Worm (Caenorhabditis elegans): ENCODE results near the gene unc-45.
"Not testable (repeated sequence)": the region's sequence is repeated elsewhere in the genome, so short reads cannot be mapped to it uniquely, and the experiment has no call there.

DNA sequence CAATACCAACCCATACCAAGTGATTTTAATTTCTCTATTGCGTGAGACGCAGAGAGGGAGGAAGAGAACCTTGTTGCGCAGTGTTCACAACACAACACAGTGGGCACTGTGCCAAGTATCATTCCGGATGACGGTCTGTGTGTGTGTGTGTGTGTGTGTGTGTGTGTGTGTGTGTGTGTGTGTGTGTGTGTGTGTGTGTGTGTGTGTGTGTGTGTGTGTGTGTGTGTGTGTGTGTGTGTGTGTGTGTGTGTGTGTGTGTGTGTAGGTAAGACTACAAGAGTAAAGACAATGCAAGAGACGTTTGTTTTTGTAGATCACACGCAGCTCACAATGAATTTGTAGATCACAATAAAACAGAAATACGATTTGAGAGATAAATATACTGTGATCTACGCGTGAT is 45.8 kb upstream of the unc-45 start:
- TF ChIP-seq lin-11 (tag; optimal IDR thresholded peaks at IDR 0.05) (peak; percentile 37), sox-4 (tag; optimal IDR thresholded peaks at IDR 0.05) (peak; percentile 48)
- not testable (repeated sequence) for TF ChIP-seq zip-5, pha-4 (tag; optimal IDR thresholded peaks at IDR 0.05)
